Worm (Caenorhabditis elegans): ENCODE measurements around the gene R05F9.11.
A peak's percentile ranks its signal among the peaks of the same experiment; 100 is the strongest.

The R05F9.11 gene

ce11 chrII:4942829-4943228, 28.8 kb upstream of the R05F9.11 start:
- TF ChIP-seq zip-8 (tag; optimal IDR thresholded peaks at IDR 0.05), result no peak
- no peak for TF ChIP-seq nhr-2 (tag; optimal IDR thresholded peaks at IDR 0.05)
- no peak for TF ChIP-seq snpc-4 (tag; optimal IDR thresholded peaks at IDR 0.05)
- TF ChIP-seq lin-32 (GFP tag; optimal IDR thresholded peaks at IDR 0.05), result no peak
- TF ChIP-seq ceh-43 (GFP tag; optimal IDR thresholded peaks at IDR 0.05), result no peak
- no peak for TF ChIP-seq nhr-76 (tag; optimal IDR thresholded peaks at IDR 0.05)
- TF ChIP-seq unc-39 (tag; optimal IDR thresholded peaks at IDR 0.05), result no peak
- TF ChIP-seq elt-1 (tag; optimal IDR thresholded peaks at IDR 0.05; ENCODE audit: borderline replicate concordance, insufficient read depth), result no peak
- TF ChIP-seq ceh-83 (GFP tag; optimal IDR thresholded peaks at IDR 0.05), result no peak
- no peak for TF ChIP-seq M03D4.4 (tag; optimal IDR thresholded peaks at IDR 0.05)
- no peak for TF ChIP-seq blmp-1 (tag; optimal IDR thresholded peaks at IDR 0.05)
- no peak for TF ChIP-seq hlh-1 (tag; optimal IDR thresholded peaks at IDR 0.05)
- TF ChIP-seq mep-1 (tag; optimal IDR thresholded peaks at IDR 0.05), result no peak

- peak; percentile 92 for TF ChIP-seq cnd-1 (tag; optimal IDR thresholded peaks at IDR 0.05)
- no peak for TF ChIP-seq nhr-12 (tag; optimal IDR thresholded peaks at IDR 0.05)
- no peak for TF ChIP-seq zip-8 (tag; optimal IDR thresholded peaks at IDR 0.05)
- peak; percentile 72 for TF ChIP-seq ceh-43 (GFP tag; optimal IDR thresholded peaks at IDR 0.05)
- TF ChIP-seq ztf-11 (tag; optimal IDR thresholded peaks at IDR 0.05), result no peak
- TF ChIP-seq lin-32 (GFP tag; optimal IDR thresholded peaks at IDR 0.05), result peak; percentile 64
- no peak for TF ChIP-seq snpc-4 (tag; optimal IDR thresholded peaks at IDR 0.05)
- TF ChIP-seq ceh-39 (tag; optimal IDR thresholded peaks at IDR 0.05), result no peak
- TF ChIP-seq sptf-1 (tag; optimal IDR thresholded peaks at IDR 0.05), result peak; percentile 90
- TF ChIP-seq elt-1 (tag; optimal IDR thresholded peaks at IDR 0.05; ENCODE audit: borderline replicate concordance, insufficient read depth), result no peak
- no peak for TF ChIP-seq mab-5 (tag; optimal IDR thresholded peaks at IDR 0.05)
- peak; percentile 90 for TF ChIP-seq ham-2 (GFP tag; optimal IDR thresholded peaks at IDR 0.05)
- no peak for TF ChIP-seq mep-1 (tag; optimal IDR thresholded peaks at IDR 0.05)
- TF ChIP-seq M03D4.4 (tag; optimal IDR thresholded peaks at IDR 0.05), result peak; percentile 84
- TF ChIP-seq unc-62 (GFP tag; optimal IDR thresholded peaks at IDR 0.05), result no peak
- TF ChIP-seq nhr-237 (tag; optimal IDR thresholded peaks at IDR 0.05), result no peak
- TF ChIP-seq mls-2 (tag; optimal IDR thresholded peaks at IDR 0.05), result peak; percentile 88
- TF ChIP-seq sem-2 (GFP tag; optimal IDR thresholded peaks at IDR 0.05), result peak; percentile 75
- TF ChIP-seq blmp-1 (tag; optimal IDR thresholded peaks at IDR 0.05), result no peak
- TF ChIP-seq unc-120 (tag; optimal IDR thresholded peaks at IDR 0.05; ENCODE audit: poor library complexity, severe bottlenecking), result peak; percentile 64
- no peak for TF ChIP-seq nhr-28 (tag; optimal IDR thresholded peaks at IDR 0.05)
- peak; percentile 25 for TF ChIP-seq nhr-76 (tag; optimal IDR thresholded peaks at IDR 0.05)
- peak; percentile 40 for TF ChIP-seq flh-1 (GFP tag; optimal IDR thresholded peaks at IDR 0.05)
- peak; percentile 90 for TF ChIP-seq ceh-83 (GFP tag; optimal IDR thresholded peaks at IDR 0.05)
- no peak for TF ChIP-seq hlh-1 (tag; optimal IDR thresholded peaks at IDR 0.05)
- no peak for TF ChIP-seq ces-1 (GFP tag; optimal IDR thresholded peaks at IDR 0.05)
- TF ChIP-seq tbx-8 (GFP tag; optimal IDR thresholded peaks at IDR 0.05), result no peak
- TF ChIP-seq lin-13 (tag; optimal IDR thresholded peaks at IDR 0.05), result peak; percentile 57
- peak; percentile 58 for TF ChIP-seq bed-3 (GFP tag; optimal IDR thresholded peaks at IDR 0.05)
- TF ChIP-seq unc-39 (tag; optimal IDR thresholded peaks at IDR 0.05), result no peak
- no peak for TF ChIP-seq lsy-2 (tag; optimal IDR thresholded peaks at IDR 0.05)
- peak; percentile 24 for TF ChIP-seq pha-4 (tag; optimal IDR thresholded peaks at IDR 0.05)
- TF ChIP-seq drap-1 (GFP tag; optimal IDR thresholded peaks at IDR 0.05), result peak; percentile 86
- no peak for TF ChIP-seq elt-3 (tag; optimal IDR thresholded peaks at IDR 0.05)
- no peak for TF ChIP-seq nhr-2 (tag; optimal IDR thresholded peaks at IDR 0.05)
These were observed 28.4 kb upstream of the R05F9.11 start for ce11 chrII:4942397-4942796.

- TF ChIP-seq elt-3 (tag; optimal IDR thresholded peaks at IDR 0.05) (no peak), elt-1 (tag; optimal IDR thresholded peaks at IDR 0.05; ENCODE audit: borderline replicate concordance, insufficient read depth) (peak; percentile 98), ces-1 (GFP tag; optimal IDR thresholded peaks at IDR 0.05) (peak; percentile 30)
These were observed 27.7 kb upstream of the R05F9.11 start, which contains the start of gene ZK546.19 for ce11 chrII:4941541-4942206. Gene ZK546.19 (plus strand): TSS chrII:4941726.
